Worm (Caenorhabditis elegans) whole organism, L4/young adult: Measurements from ENCODE around the gene abcf-2.

Experiments used
- W03F9.2 ChIP-seq: fragments of 150-350 bp; optimal IDR thresholded peaks from 2 replicates; lab custom pipeline; 2014; ENCODE audit warnings: missing biosample characterization, missing genetic modification characterization
- dao-5 ChIP-seq: sonication (generic microtip); optimal IDR thresholded peaks from 2 replicates; lab custom pipeline; 2016; ENCODE audit warnings: missing genotype, missing genetic modification characterization, moderate library complexity, missing compliant biosample characterization
- him-1 ChIP-seq: sonication (generic microtip); optimal IDR thresholded peaks from 2 replicates; lab custom pipeline; 2016; ENCODE audit warnings: missing genotype, missing genetic modification reagents, missing genetic modification characterization, missing compliant biosample characterization

DNA sequence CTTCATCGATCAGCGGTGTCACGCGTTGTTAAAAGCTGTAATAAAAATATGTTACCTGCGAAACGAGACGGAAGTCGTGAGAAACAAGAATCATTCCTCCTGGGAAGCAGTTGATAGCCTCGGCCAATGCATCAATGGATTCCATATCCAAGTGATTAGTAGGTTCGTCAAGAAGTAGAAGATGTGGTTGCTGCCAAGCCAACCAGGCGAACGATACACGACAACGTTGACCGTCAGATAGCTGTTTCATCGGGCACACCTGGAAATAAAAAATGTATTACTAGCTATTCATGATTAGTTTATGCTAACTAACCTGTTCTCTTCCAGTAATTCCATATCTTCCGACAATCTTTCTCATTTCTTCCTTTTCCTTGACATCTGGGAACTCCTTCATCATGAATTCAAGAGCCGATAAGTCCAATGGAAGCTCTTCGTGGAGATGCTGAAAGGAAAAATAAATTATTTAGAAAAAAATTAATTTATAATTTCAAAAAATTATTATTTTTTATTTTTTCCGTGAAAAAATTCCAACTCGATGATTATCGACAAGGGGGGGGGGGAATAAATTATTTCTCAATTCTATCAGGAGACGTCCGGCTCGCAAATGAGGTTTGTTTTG lies 3.0 kb downstream of the abcf-2 start, which contains the start of gene tag-164:
- TF ChIP-seq him-1: no peak
- TF ChIP-seq W03F9.2 (tag; lab: Kevin White, UChicago): no peak
- no peak for TF ChIP-seq dao-5 (tag; lab: Kevin White, UChicago)
